Worm (Caenorhabditis elegans) whole organism, late embryonic: ENCODE measurements around the gene clec-240.

Source experiments
- sdc-2 ChIP-seq: sonication (generic microtip); optimal IDR thresholded peaks from 2 replicates; lab custom pipeline; 2016; ENCODE audit warnings: missing genotype, missing genetic modification characterization, missing compliant biosample characterization
- unc-86 ChIP-seq: sonication (generic microtip); optimal IDR thresholded peaks from 2 replicates; lab custom pipeline; 2016; ENCODE audit warnings: missing genetic modification characterization, missing compliant biosample characterization

DNA sequence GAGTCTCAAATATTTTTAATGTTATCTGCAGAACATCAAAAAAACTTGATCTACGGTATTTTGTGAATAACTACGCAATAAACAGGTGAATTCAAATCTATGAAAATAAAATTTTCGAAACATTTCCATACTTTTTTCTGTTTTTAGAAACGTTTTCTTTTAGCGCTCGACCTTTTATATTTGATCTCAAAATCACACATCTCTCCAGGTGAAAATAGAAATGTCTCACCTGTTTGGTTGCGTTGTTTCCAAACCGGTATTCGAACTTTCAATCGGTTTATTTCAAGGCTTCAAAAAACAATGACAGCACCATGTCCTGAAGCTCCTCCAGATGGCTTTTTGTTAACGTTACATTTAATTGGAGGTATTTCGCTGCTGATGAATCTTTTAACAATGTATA is 8.6 kb upstream of the clec-240 start, which contains the start of gene sri-9:
- TF ChIP-seq sdc-2 (tag; lab: Kevin White, UChicago) (no peak), unc-86 (tag; lab: Kevin White, UChicago) (no peak)
